Fruit fly (Drosophila melanogaster) whole organism: ENCODE measurements around the gene CG10681.

Source experiments
- CG8478 ChIP-seq: fragments of >200 bp; optimal IDR thresholded peaks from 2 replicates; lab custom pipeline; 2018; ENCODE audit warnings: inconsistent platforms
- Dll ChIP-seq: fragments of >200 bp; optimal IDR thresholded peaks from 2 replicates; lab custom pipeline; 2017
- EcR ChIP-seq, 2 experiments: fragments of >200 bp; optimal IDR thresholded peaks; 2 replicates each; lab custom pipeline; 2017; ENCODE audit warnings: missing biosample characterization in 2 of 2, missing genetic modification characterization in 2 of 2, missing genetic modification reagents in 2 of 2
- pan ChIP-seq: fragments of >200 bp; optimal IDR thresholded peaks from 2 replicates; lab custom pipeline; 2017
- psq ChIP-seq: fragments of >200 bp; optimal IDR thresholded peaks from 2 replicates; lab custom pipeline; 2017
- usp ChIP-seq: fragments of >200 bp; optimal IDR thresholded peaks from 2 replicates; lab custom pipeline; 2017; ENCODE audit warnings: missing biosample characterization, missing genetic modification characterization, mixed read lengths

Gene CG10681

DNA sequence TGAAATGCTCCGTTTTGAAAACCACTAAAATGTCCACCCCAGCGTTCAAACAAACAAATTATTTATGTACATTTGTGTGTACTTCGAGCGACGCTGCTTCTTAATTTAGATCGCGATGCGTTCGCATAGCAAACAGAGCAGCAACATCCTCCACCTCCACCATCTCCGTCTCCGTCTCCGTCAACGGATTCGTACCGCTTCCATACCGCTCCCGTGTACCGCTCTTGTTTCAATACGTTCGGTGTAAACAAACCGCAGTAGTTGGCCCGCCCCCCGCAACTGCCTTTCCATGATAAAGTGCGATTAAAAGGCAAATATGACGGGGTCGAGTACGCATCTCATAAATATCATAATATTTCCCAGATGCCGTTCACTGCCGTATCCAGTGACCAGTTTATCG lies 19.1 kb upstream of the CG10681 start, which contains the start of gene CG33725:
CG33725 (plus strand) TSS at position 364 of the 400 bp plus-strand sequence.
- TF ChIP-seq Dll (lab: Kevin White, UChicago): no peak
- TF ChIP-seq usp (GFP tag; lab: Kevin White, UChicago): no peak
- TF ChIP-seq EcR (GFP tag; optimal IDR thresholded peaks at IDR 0.05; lab: Kevin White, UChicago): no peak
- TF ChIP-seq CG8478 (lab: Kevin White, UChicago): no peak

DNA sequence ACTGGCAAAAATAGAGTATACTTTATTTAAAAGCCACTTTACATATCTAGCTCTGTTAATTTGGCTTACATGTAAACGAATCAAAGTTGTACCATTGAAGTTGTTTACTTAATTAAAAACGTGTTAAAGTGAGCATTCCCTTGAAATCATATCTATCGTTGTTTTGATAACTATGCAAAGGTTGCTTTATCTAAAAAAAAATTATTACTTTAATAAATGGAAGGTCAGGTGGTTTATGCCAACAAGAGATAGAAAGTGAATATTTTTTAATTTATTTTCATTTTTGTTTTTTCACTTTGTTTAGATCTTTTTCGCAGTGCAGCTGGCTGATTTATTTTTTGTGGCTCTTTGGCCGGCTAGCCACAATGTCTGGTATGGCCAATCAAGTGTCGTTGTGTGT lies 18.4 kb upstream of the CG10681 start:
- TF ChIP-seq pan: no peak
- no peak for TF ChIP-seq EcR (GFP tag; optimal IDR thresholded peaks at IDR 0.05; lab: Kevin White, UChicago)
- no peak for TF ChIP-seq usp (GFP tag; lab: Kevin White, UChicago)
- TF ChIP-seq CG8478 (lab: Kevin White, UChicago): no peak
- no peak for TF ChIP-seq Dll (lab: Kevin White, UChicago)
- TF ChIP-seq psq (lab: Kevin White, UChicago): no peak

DNA sequence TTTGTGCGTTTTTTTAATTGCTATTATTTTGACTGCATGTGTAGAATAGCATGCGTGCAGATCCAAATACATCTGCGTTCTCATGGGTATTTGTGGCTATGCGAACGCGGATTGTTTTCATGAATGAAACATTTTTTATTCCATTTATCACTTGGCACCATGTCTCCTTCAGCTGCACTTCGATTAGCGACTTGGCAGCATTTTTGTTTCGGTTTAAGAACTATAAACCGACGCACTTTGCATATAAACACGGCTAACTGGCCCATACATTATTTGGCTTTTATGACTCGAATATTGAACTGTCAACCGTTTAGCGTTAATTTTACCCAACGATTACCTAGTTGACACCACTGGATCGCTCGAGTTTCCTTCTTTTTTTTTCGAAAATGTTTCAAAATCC lies 16.8 kb upstream of the CG10681 start:
- no peak for TF ChIP-seq Dll (lab: Kevin White, UChicago)
- TF ChIP-seq EcR (GFP tag; optimal IDR thresholded peaks at IDR 0.05; lab: Kevin White, UChicago): no peak
- TF ChIP-seq usp (GFP tag; lab: Kevin White, UChicago): no peak
- TF ChIP-seq pan: no peak
- no peak for TF ChIP-seq CG8478 (lab: Kevin White, UChicago)
- no peak for TF ChIP-seq psq (lab: Kevin White, UChicago)

DNA sequence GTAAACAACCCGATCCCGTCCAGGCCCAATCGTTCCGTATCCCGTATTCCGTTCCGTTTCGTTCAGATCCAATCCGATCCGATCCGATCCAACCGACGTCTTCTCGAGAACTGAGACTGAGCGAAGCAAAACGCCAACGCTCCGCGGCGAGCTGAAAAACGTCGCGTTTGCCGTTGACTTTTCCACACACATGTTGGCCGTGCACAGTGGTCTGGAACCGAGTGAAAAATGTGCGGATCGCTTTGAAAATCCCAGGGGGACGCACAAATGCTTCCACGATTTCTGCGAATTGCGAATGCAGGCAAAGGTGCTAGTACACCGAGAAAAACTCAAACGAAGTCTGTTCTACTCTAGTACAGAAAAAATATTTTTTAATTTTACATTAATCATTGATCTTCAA lies 16.4 kb upstream of the CG10681 start, which contains the start of gene CG10663:
CG10663 (minus strand) TSS at position 88 of the 400 bp plus-strand sequence.
- TF ChIP-seq CG8478 (lab: Kevin White, UChicago) (no peak), psq (lab: Kevin White, UChicago) (no peak), usp (GFP tag; lab: Kevin White, UChicago) (no peak), EcR (GFP tag; optimal IDR thresholded peaks at IDR 0.05; lab: Kevin White, UChicago) (no peak), pan (no peak), Dll (lab: Kevin White, UChicago) (no peak)

DNA sequence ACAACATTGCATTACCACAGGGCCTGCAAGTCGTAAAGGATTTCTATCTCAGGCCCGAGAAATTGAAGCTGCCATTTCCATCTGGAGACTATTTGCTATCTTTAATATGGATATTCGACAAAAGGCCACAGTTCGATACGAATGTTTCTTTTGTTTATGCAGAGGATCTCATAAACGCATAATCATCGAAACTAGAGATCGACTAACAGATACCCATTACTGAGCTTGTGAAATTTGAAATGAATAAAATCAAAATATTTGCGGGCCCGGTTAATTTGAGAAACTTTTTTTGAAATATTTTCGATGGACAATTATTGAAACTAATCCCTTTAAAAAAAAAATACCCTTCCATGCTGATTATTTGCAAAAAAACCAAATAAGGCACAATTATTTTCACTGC lies 15.1 kb upstream of the CG10681 start:
- TF ChIP-seq EcR (GFP tag; optimal IDR thresholded peaks at IDR 0.05; lab: Kevin White, UChicago) (no peak), usp (GFP tag; lab: Kevin White, UChicago) (no peak), Dll (lab: Kevin White, UChicago) (no peak)

DNA sequence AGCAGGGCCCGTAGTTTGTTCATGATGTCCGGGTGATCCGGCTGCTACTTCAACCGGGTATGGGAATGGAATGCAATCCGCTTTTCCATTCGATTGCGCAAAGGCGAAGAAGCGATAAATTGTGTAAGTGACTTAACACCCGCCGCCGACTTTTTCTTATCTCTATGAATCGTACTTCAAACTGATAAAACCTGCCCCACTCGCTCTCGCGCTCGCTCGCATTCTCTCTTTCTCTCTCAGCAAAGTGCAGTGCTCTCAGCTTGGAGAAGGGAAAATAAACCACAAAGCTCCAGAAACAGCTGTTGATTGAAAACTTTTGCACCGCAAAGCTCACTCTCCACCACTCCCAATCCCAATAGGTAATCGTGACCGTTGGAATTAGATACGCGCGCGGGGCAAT lies 11.4 kb upstream of the CG10681 start:
- TF ChIP-seq CG8478 (lab: Kevin White, UChicago): no peak
- no peak for TF ChIP-seq usp (GFP tag; lab: Kevin White, UChicago)
- peak in 1 of 2 experiments; percentile 16 for TF ChIP-seq EcR (GFP tag; optimal IDR thresholded peaks at IDR 0.05; lab: Kevin White, UChicago)
- TF ChIP-seq psq (lab: Kevin White, UChicago): no peak
- TF ChIP-seq Dll (lab: Kevin White, UChicago): peak; percentile 98

DNA sequence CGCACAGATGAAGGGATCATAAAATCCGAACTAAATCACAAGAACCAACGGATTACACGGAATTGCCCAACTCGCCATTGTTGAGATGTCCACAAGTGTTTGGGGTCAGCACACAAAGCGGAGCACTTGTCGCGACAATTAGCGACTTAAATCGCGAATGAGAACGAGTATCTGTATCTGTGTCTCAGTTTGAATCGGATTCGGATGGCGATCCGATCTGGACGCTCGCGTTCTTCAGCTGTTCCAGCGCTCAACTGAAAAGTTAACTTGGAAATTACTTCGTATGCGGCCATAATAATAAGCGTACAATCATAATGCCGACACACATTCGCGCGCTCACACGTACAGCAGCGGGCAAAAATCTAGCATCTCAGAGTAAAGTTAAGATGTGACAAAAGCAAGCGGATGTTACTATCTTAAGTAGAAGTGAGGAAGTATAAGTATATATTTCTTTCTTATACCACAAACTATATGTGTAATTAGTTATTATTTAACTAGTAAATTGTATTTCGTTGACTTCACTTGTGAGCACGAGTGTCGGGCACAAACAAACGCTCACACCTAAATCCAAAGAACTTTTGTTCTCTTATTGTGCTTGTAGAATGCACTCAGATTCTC lies 10.8 kb upstream of the CG10681 start, which contains the start of gene CG10660:
CG10660 (minus strand) TSS at position 259 of the 618 bp plus-strand sequence.
- TF ChIP-seq usp (GFP tag; lab: Kevin White, UChicago) (no peak), Dll (lab: Kevin White, UChicago) (no peak), psq (lab: Kevin White, UChicago) (no peak), EcR (GFP tag; optimal IDR thresholded peaks at IDR 0.05; lab: Kevin White, UChicago) (no peak), pan (no peak)

DNA sequence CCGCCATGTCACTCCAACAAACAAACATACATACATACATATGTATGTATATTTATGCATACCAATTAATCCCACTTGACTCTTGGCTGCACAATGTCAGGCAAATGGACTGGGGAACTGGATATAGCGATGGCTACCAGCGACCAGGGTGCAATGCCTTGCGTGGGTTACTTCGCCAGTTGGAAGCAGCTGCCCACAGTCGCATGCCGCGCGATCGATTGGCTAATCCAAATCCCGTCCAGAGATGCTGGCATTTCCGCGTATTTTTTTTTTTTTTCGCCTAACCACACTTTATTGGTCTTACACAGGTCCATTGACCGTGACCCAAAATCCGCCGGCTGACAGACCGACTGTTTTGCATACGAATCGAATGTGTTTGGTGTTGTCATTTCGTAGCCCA lies 7.0 kb upstream of the CG10681 start:
- no peak for TF ChIP-seq pan
- no peak for TF ChIP-seq CG8478 (lab: Kevin White, UChicago)
- no peak for TF ChIP-seq EcR (GFP tag; optimal IDR thresholded peaks at IDR 0.05; lab: Kevin White, UChicago)
- no peak for TF ChIP-seq usp (GFP tag; lab: Kevin White, UChicago)
- no peak for TF ChIP-seq Dll (lab: Kevin White, UChicago)
- no peak for TF ChIP-seq psq (lab: Kevin White, UChicago)

DNA sequence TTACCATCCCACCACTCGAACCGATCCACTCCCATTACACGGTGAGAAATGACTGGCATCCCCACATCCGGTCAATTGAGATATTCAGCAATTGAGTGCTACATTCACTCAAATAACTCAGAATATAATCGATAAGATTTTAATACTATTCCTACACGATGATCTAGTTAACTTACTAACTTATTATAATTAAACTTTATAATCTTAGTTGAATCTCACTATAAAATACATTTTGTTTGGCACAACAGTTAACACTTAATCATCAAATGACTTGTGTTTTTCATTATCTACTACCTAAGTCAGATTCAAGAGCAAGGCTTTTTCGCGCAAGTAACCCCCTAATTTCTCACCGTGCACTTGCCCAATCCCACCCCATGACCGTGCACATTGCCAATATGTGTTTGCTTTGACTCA lies 6.0 kb upstream of the CG10681 start:
- TF ChIP-seq CG8478 (lab: Kevin White, UChicago) (no peak), usp (GFP tag; lab: Kevin White, UChicago) (no peak), EcR (GFP tag; optimal IDR thresholded peaks at IDR 0.05; lab: Kevin White, UChicago) (no peak), psq (lab: Kevin White, UChicago) (no peak), Dll (lab: Kevin White, UChicago) (no peak), pan (no peak)

DNA sequence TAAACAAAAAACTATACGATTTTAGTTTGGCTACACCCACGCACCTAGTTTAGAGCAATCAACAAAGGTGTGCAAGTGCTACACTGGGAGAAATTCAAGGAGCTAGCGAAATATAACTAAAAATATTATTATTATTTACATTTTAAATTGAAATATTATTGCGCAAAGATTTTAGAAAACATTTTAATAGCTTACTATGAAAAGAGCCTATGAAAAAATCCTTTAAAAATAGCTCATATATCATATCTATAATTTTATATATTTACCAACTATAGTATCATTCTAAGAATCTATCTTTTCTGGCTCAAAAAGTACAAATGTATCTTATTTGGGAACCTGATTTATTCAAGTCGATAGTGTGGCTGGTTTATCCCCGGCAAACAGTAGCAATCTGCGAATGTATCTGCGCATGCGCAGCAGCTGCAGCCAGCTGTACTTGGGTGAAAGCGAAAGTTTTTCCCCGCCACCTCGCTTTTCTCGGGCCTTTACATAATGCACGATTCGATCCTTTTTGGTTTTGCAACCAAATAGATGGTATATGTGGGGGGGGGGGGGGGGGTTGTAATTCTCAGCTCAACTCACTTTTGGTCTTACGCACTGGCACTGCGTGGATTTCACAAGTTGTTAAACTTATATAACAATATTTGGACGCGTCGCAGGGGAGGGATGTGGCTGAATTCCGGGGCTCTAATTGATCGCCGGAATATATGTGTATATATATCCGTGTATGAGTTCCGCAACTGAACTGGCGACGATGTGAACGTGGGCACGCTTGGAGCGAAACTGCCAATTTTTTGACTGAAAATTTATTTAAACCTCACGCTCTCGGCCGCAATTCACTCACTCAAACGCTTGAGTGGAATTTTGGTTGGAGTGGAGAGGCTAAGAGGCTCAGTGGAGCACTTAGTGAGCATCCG lies 4.6 kb upstream of the CG10681 start, which contains the start of gene CG10657:
CG10657 (minus strand) TSS at position 789 of the 917 bp plus-strand sequence.
- TF ChIP-seq usp (GFP tag; lab: Kevin White, UChicago) (no peak), CG8478 (lab: Kevin White, UChicago) (no peak), psq (lab: Kevin White, UChicago) (no peak)

DNA sequence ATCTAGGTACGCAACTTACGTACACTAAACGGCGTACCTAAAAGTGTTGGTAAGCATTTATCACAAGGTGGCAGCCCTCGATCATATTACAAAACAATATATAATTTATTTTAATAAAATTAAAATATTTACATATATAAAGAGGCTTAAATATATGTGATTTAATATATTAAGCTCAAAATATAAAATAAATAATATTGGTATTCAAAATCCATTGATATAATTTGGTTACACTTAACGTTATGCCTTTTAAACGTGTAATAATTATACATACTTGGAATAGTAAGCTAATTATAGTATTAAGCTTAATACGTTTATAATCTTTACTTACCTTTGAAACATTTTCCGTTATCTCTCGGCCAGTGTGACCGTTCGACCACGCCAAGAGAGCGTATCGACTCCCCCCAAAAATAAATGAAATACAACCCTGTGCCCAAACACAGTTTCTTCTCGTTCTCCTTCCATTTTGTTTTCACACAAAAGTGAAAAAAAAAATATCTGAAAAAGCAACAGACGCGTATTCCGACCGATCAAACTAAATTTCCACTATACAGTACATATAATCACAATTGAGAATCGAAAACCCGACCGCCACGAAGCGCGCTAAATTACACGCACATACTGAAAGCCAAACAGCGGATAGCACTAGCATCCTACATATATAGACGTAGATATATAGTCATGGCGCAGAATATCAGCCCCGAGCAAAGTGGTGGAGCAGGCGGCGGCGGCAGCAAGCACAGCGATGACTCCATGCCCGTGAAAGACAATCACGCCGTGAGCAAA lies 2.7 kb downstream of the CG10681 start, which contains the start of the genes CG10646 and vih:
CG10646 (minus strand) TSS at position 30 of the 786 bp plus-strand sequence.
vih (plus strand) TSS at position 428 of the 786 bp plus-strand sequence.
- TF ChIP-seq pan (no peak), CG8478 (lab: Kevin White, UChicago) (no peak), psq (lab: Kevin White, UChicago) (no peak), usp (GFP tag; lab: Kevin White, UChicago) (no peak), Dll (lab: Kevin White, UChicago) (no peak)
